Fruit fly (Drosophila melanogaster) whole organism, wandering third instar larva: ENCODE data around the gene lwr.

ENCODE experiments used
- Abd-B ChIP-seq: fragments of >200 bp; optimal IDR thresholded peaks from 2 replicates; lab custom pipeline; 2017; ENCODE audit warnings: missing biosample characterization, missing genetic modification characterization
- CG32264 ChIP-seq: fragments of 200-800 bp; sonication (Bioruptor generic); optimal IDR thresholded peaks from 2 replicates; lab custom pipeline; 2016; ENCODE audit warnings: missing biosample characterization, missing genetic modification characterization
- CG9705 ChIP-seq: fragments of 200-800 bp; sonication (Bioruptor generic); optimal IDR thresholded peaks from 2 replicates; lab custom pipeline; 2018; ENCODE audit warnings: missing biosample characterization, mild to moderate bottlenecking, missing genetic modification characterization
- CrebA ChIP-seq: fragments of 200-800 bp; sonication (Bioruptor generic); optimal IDR thresholded peaks from 2 replicates; lab custom pipeline; 2016; ENCODE audit warnings: missing biosample characterization, mild to moderate bottlenecking, missing genetic modification characterization, borderline replicate concordance
- Dfd ChIP-seq: fragments of >200 bp; optimal IDR thresholded peaks from 2 replicates; lab custom pipeline; 2017; ENCODE audit warnings: missing biosample characterization, missing genetic modification characterization
- Dif ChIP-seq: fragments of 200-275, 200-300 bp; sonication (Bioruptor generic); optimal IDR thresholded peaks from 2 replicates; lab custom pipeline; 2018; ENCODE audit warnings: missing biosample characterization, missing genetic modification characterization; ENCODE audit not compliant: partially characterized antibody
- GATAd ChIP-seq: sonication (Bioruptor generic); optimal IDR thresholded peaks from 2 replicates; lab custom pipeline; 2016; ENCODE audit warnings: missing biosample characterization, missing genetic modification characterization
- HLH106 ChIP-seq: fragments of 200-800 bp; optimal IDR thresholded peaks from 3 replicates; lab custom pipeline; 2019; ENCODE audit warnings: missing biosample characterization, mild to moderate bottlenecking, missing genetic modification characterization, moderate library complexity
- Hnf4 ChIP-seq: fragments of 200-800 bp; sonication (Bioruptor generic); optimal IDR thresholded peaks from 2 replicates; lab custom pipeline; 2016; ENCODE audit warnings: missing biosample characterization, mild to moderate bottlenecking, missing genetic modification characterization
- Hr78 ChIP-seq: fragments of >200 bp; optimal IDR thresholded peaks from 2 replicates; lab custom pipeline; 2017; ENCODE audit warnings: missing biosample characterization, missing genetic modification characterization
- Hr83 ChIP-seq: fragments of 200-300 bp; sonication (Bioruptor generic); optimal IDR thresholded peaks from 2 replicates; lab custom pipeline; 2016; ENCODE audit warnings: missing biosample characterization, mild to moderate bottlenecking, missing genetic modification characterization, moderate library complexity; ENCODE audit not compliant: poor library complexity, severe bottlenecking
- Jra ChIP-seq: sonication (Bioruptor generic); optimal IDR thresholded peaks from 2 replicates; lab custom pipeline; 2016; ENCODE audit warnings: missing biosample characterization, missing genetic modification characterization
- Mio ChIP-seq: sonication (Bioruptor generic); optimal IDR thresholded peaks from 2 replicates; lab custom pipeline; 2016; ENCODE audit warnings: missing biosample characterization, missing genetic modification characterization
- Myc ChIP-seq: fragments of >200 bp; optimal IDR thresholded peaks from 2 replicates; lab custom pipeline; 2017
- N ChIP-seq: fragments of >200 bp; optimal IDR thresholded peaks from 2 replicates; lab custom pipeline; 2018; ENCODE audit warnings: missing biosample characterization, missing external identifiers, missing genetic modification characterization
- OdsH ChIP-seq: fragments of 200-800 bp; sonication (Bioruptor generic); optimal IDR thresholded peaks from 2 replicates; lab custom pipeline; 2016; ENCODE audit warnings: missing biosample characterization, mild to moderate bottlenecking, missing genetic modification characterization
- Rel ChIP-seq, 2 experiments: fragments of 200-800 bp; sonication (Bioruptor generic) in 1 of 2; optimal IDR thresholded peaks; 2 replicates in 1 of 2; 3 replicates in 1 of 2; lab custom pipeline; 2016 to 2019; ENCODE audit warnings: mild to moderate bottlenecking in 2 of 2, missing biosample characterization in 2 of 2, missing genetic modification characterization in 2 of 2, moderate library complexity in 1 of 2
- Sp1 ChIP-seq: fragments of 200-800 bp; sonication (Bioruptor generic); optimal IDR thresholded peaks from 3 replicates; lab custom pipeline; 2019; ENCODE audit warnings: missing biosample characterization, mild to moderate bottlenecking, missing genetic modification characterization, moderate library complexity
- Vsx2 ChIP-seq: fragments of 200-300, 225-300 bp; sonication (Bioruptor generic); optimal IDR thresholded peaks from 2 replicates; lab custom pipeline; 2018; ENCODE audit warnings: missing biosample characterization, missing genetic modification characterization; ENCODE audit not compliant: partially characterized antibody
- br ChIP-seq: fragments of 200-800 bp; sonication (Bioruptor generic); optimal IDR thresholded peaks from 2 replicates; lab custom pipeline; 2016; ENCODE audit warnings: missing biosample characterization, missing genetic modification characterization
- brk ChIP-seq: fragments of 200-800 bp; sonication (Bioruptor generic); optimal IDR thresholded peaks from 2 replicates; lab custom pipeline; 2016; ENCODE audit warnings: missing biosample characterization, mild to moderate bottlenecking, missing genetic modification characterization
- dl ChIP-seq, 2 experiments: fragments of 175-275, 200-275 bp in 1 of 2; fragments of 200-275 bp in 1 of 2; sonication (Bioruptor generic); optimal IDR thresholded peaks; lab custom pipeline; 2018; ENCODE audit warnings: mild to moderate bottlenecking in 2 of 2, missing biosample characterization in 2 of 2, missing genetic modification characterization in 2 of 2, moderate library complexity in 2 of 2; ENCODE audit not compliant: partially characterized antibody in 2 of 2, insufficient read depth in 1 of 2
- dmrt93B ChIP-seq: fragments of 200-800 bp; sonication (Bioruptor generic); optimal IDR thresholded peaks from 2 replicates; lab custom pipeline; 2018; ENCODE audit warnings: missing biosample characterization, mild to moderate bottlenecking, missing genetic modification characterization
- dsf ChIP-seq: sonication (Bioruptor generic); optimal IDR thresholded peaks from 2 replicates; lab custom pipeline; 2016; ENCODE audit warnings: missing biosample characterization, missing genetic modification characterization, borderline replicate concordance
- ey ChIP-seq: fragments of 200-800 bp; sonication (Bioruptor generic); optimal IDR thresholded peaks from 2 replicates; lab custom pipeline; 2016; ENCODE audit warnings: missing biosample characterization, missing genetic modification characterization
- foxo ChIP-seq, 2 experiments: fragments of 200-800 bp; sonication (Bioruptor generic); optimal IDR thresholded peaks; 2 replicates in 1 of 2; 3 replicates in 1 of 2; lab custom pipeline; 2016 to 2017; ENCODE audit warnings: missing biosample characterization in 2 of 2, missing genetic modification characterization in 2 of 2
- fru ChIP-seq: fragments of 200-800 bp; sonication (Bioruptor generic); optimal IDR thresholded peaks from 3 replicates; lab custom pipeline; 2016; ENCODE audit warnings: missing biosample characterization, mild to moderate bottlenecking, missing genetic modification characterization
- h ChIP-seq: fragments of 200-800 bp; sonication (Bioruptor generic); optimal IDR thresholded peaks from 3 replicates; lab custom pipeline; 2016; ENCODE audit warnings: missing biosample characterization, mild to moderate bottlenecking, missing genetic modification characterization
- jim ChIP-seq: fragments of 175-275, 200-325 bp; sonication (Bioruptor generic); optimal IDR thresholded peaks from 2 replicates; lab custom pipeline; 2016; ENCODE audit warnings: missing biosample characterization, mild to moderate bottlenecking, missing genetic modification characterization
- lola ChIP-seq: fragments of >200 bp; optimal IDR thresholded peaks from 2 replicates; lab custom pipeline; 2017; ENCODE audit warnings: missing biosample characterization, missing genetic modification characterization
- pan ChIP-seq: fragments of >200 bp; optimal IDR thresholded peaks from 2 replicates; lab custom pipeline; 2017
- psq ChIP-seq: fragments of 200-800 bp; sonication (Bioruptor generic); optimal IDR thresholded peaks from 3 replicates; lab custom pipeline; 2017; ENCODE audit warnings: missing biosample characterization, mild to moderate bottlenecking, missing genetic modification characterization, moderate library complexity
- rgr ChIP-seq: fragments of 200-800 bp; sonication (Bioruptor generic); optimal IDR thresholded peaks from 3 replicates; lab custom pipeline; 2016; ENCODE audit warnings: missing biosample characterization, mild to moderate bottlenecking, missing genetic modification characterization
- sage ChIP-seq: fragments of 200-800 bp; sonication (Bioruptor generic); optimal IDR thresholded peaks from 2 replicates; lab custom pipeline; 2016; ENCODE audit warnings: missing biosample characterization, mild to moderate bottlenecking, missing genetic modification characterization
- sv ChIP-seq: fragments of 200-800 bp; sonication (Bioruptor generic); optimal IDR thresholded peaks from 3 replicates; lab custom pipeline; 2016; ENCODE audit warnings: missing biosample characterization, missing genetic modification characterization
- tai ChIP-seq: sonication (Bioruptor generic); optimal IDR thresholded peaks from 2 replicates; lab custom pipeline; 2016; ENCODE audit warnings: missing biosample characterization, missing genetic modification characterization
- usp ChIP-seq: fragments of >200 bp; optimal IDR thresholded peaks from 2 replicates; lab custom pipeline; 2017; ENCODE audit warnings: missing biosample characterization, missing genetic modification characterization
- woc ChIP-seq: sonication (Bioruptor generic); optimal IDR thresholded peaks from 2 replicates; lab custom pipeline; 2016; ENCODE audit warnings: missing biosample characterization, mild to moderate bottlenecking, missing genetic modification characterization

lwr gene

DNA sequence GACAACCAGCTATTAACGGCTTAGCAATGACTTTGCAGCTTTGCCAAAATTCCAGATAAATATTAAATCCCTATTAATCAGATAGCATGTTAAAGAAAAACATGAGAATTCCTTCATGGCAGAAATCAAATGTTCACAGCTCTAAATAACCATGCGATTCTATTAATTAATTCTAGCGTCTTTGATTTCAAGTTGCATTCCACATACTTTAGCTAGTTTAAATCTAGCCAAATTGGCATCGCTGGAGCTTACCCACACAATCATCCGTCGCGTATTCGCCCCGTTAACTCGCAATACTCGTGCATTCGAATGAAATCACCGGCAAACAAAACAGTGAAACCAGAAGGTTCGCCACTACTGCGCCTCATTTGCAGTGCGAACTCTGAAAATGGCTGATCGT is 16.9 kb upstream of the lwr start, which contains the start of gene Tspo:
Gene Tspo (plus strand): TSS at position 302 of the 400 bp plus-strand sequence.
- no peak for TF ChIP-seq Sp1 (GFP tag; lab: Kevin White, UChicago)
- no peak for TF ChIP-seq dl (GFP tag; optimal IDR thresholded peaks at IDR 0.05; lab: Kevin White, UChicago; ENCODE audit: insufficient read depth in 1 of 2, partially characterized antibody in 2 of 2)
- no peak for TF ChIP-seq rgr
- no peak for TF ChIP-seq Rel (GFP tag; optimal IDR thresholded peaks at IDR 0.05; lab: Kevin White, UChicago)
- peak; percentile 58 for TF ChIP-seq Rel (tag; optimal IDR thresholded peaks at IDR 0.05; lab: Kevin White, UChicago)
- TF ChIP-seq sv (GFP tag; lab: Kevin White, UChicago) = no peak
- TF ChIP-seq lola (GFP tag; lab: Kevin White, UChicago) = no peak
- TF ChIP-seq N (GFP tag; lab: Kevin White, UChicago) = peak; percentile 8
- TF ChIP-seq Mio (GFP tag; lab: Kevin White, UChicago) = no peak
- no peak for TF ChIP-seq CrebA (GFP tag; lab: Kevin White, UChicago)
- no peak for TF ChIP-seq Jra (GFP tag; lab: Kevin White, UChicago)
- no peak for TF ChIP-seq dmrt93B (GFP tag; lab: Kevin White, UChicago)
- peak; percentile 6 for TF ChIP-seq Hr83 (GFP tag; lab: Kevin White, UChicago)
- TF ChIP-seq psq = no peak
- TF ChIP-seq CG32264 (GFP tag; lab: Kevin White, UChicago) = no peak
- peak; percentile 8 for TF ChIP-seq OdsH
- no peak for TF ChIP-seq ey (GFP tag; lab: Kevin White, UChicago)
- no peak for TF ChIP-seq dsf (GFP tag; lab: Kevin White, UChicago)
- TF ChIP-seq Dif (GFP tag; lab: Kevin White, UChicago) = peak; percentile 14
- no peak for TF ChIP-seq CG9705 (GFP tag; lab: Kevin White, UChicago)
- TF ChIP-seq fru = no peak
- no peak for TF ChIP-seq h (GFP tag; lab: Kevin White, UChicago)
- no peak for TF ChIP-seq jim (GFP tag; lab: Kevin White, UChicago)
- no peak for TF ChIP-seq foxo (GFP tag; optimal IDR thresholded peaks at IDR 0.05; lab: Kevin White, UChicago)
- TF ChIP-seq Vsx2 (GFP tag; lab: Kevin White, UChicago) = no peak
- no peak for TF ChIP-seq pan (lab: Kevin White, UChicago)
- TF ChIP-seq Myc (lab: Kevin White, UChicago) = peak; percentile 96
- TF ChIP-seq tai (GFP tag; lab: Kevin White, UChicago) = no peak
- TF ChIP-seq woc (GFP tag; lab: Kevin White, UChicago) = peak; percentile 71
- no peak for TF ChIP-seq sage (GFP tag; lab: Kevin White, UChicago)
- peak; percentile 1 for TF ChIP-seq HLH106
- TF ChIP-seq usp = no peak
- no peak for TF ChIP-seq brk (GFP tag; lab: Kevin White, UChicago)
- no peak for TF ChIP-seq Dfd (GFP tag; lab: Kevin White, UChicago)
- no peak for TF ChIP-seq GATAd (GFP tag; lab: Kevin White, UChicago)
- TF ChIP-seq br (GFP tag; lab: Kevin White, UChicago) = no peak
- no peak for TF ChIP-seq Abd-B (GFP tag; lab: Kevin White, UChicago)
- TF ChIP-seq Hnf4 (GFP tag; lab: Kevin White, UChicago) = no peak
- no peak for TF ChIP-seq Hr78

DNA sequence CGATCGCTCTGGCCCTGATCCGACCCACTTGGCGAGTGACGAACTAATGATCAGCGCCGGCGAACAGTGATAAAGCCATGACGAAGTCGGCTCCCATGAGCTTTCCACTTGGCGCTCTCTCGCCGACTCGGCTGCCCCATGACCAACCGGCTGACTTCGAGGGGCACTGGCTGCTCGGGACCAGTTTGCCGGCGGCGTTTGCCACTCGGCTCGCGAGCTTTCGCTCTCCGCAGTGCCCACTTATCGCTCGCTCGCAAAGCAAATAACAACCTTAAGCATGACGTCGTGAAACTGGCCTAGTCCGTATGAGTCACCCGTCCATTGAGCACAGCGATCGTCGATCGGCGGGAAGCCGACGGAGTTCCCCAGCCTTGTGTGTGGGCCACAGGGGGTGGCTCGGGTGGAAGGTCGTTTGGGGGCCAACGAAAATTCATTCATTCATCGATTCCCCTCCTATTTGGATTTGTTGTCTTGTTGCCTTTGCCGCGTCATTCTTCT is 10.1 kb upstream of the lwr start, which contains the start of gene Ets21C:
Gene Ets21C (minus strand): TSS at position 492 of the 498 bp plus-strand sequence.
- TF ChIP-seq ey (GFP tag; lab: Kevin White, UChicago) (no peak), Rel (GFP tag; optimal IDR thresholded peaks at IDR 0.05; lab: Kevin White, UChicago) (peak; percentile 27), Rel (tag; optimal IDR thresholded peaks at IDR 0.05; lab: Kevin White, UChicago) (peak; percentile 74), brk (GFP tag; lab: Kevin White, UChicago) (no peak), Vsx2 (GFP tag; lab: Kevin White, UChicago) (no peak), sv (GFP tag; lab: Kevin White, UChicago) (no peak), br (GFP tag; lab: Kevin White, UChicago) (no peak), Dif (GFP tag; lab: Kevin White, UChicago) (peak; percentile 69), rgr (peak; percentile 2), Jra (GFP tag; lab: Kevin White, UChicago) (peak; percentile 91), Dfd (GFP tag; lab: Kevin White, UChicago) (no peak), fru (no peak), woc (GFP tag; lab: Kevin White, UChicago) (no peak), CG32264 (GFP tag; lab: Kevin White, UChicago) (no peak), N (GFP tag; lab: Kevin White, UChicago) (no peak), foxo (GFP tag; optimal IDR thresholded peaks at IDR 0.05; lab: Kevin White, UChicago) (no peak), usp (no peak), dl (GFP tag; optimal IDR thresholded peaks at IDR 0.05; lab: Kevin White, UChicago; ENCODE audit: insufficient read depth in 1 of 2, partially characterized antibody in 2 of 2) (peak; percentile 35 to 39), Mio (GFP tag; lab: Kevin White, UChicago) (no peak), jim (GFP tag; lab: Kevin White, UChicago) (no peak), GATAd (GFP tag; lab: Kevin White, UChicago) (no peak), dsf (GFP tag; lab: Kevin White, UChicago) (no peak), Abd-B (GFP tag; lab: Kevin White, UChicago) (no peak), sage (GFP tag; lab: Kevin White, UChicago) (no peak), Sp1 (GFP tag; lab: Kevin White, UChicago) (peak; percentile 26), psq (no peak), tai (GFP tag; lab: Kevin White, UChicago) (no peak), OdsH (peak; percentile 43), HLH106 (no peak), pan (lab: Kevin White, UChicago) (no peak), CG9705 (GFP tag; lab: Kevin White, UChicago) (no peak), Hr83 (GFP tag; lab: Kevin White, UChicago) (peak; percentile 61), h (GFP tag; lab: Kevin White, UChicago) (peak; percentile 51)
